Worm (Caenorhabditis elegans) whole organism, young adult: Measurements from ENCODE around the gene crm-1.
"Not testable (repeated sequence)": the region's sequence is repeated elsewhere in the genome, so short reads cannot be mapped to it uniquely, and the experiment has no call there.

ENCODE experiments used
- B0261.1 ChIP-seq: sonication (generic microtip); optimal IDR thresholded peaks from 2 replicates; lab custom pipeline; 2016; ENCODE audit warnings: mild to moderate bottlenecking, missing genetic modification characterization, moderate library complexity, missing compliant biosample characterization
- C17E4.6 ChIP-seq: fragments of 200-800 bp; sonication (Bioruptor generic); IDR thresholded peaks from 2 replicates; pipeline ENCODE4 v1.3.6; 2022; ENCODE audit warnings: missing genetic modification reagents, missing genetic modification characterization, missing compliant biosample characterization
- F37B4.10 ChIP-seq: fragments of 200-800 bp; sonication (Bioruptor generic); IDR thresholded peaks from 2 replicates; pipeline ENCODE4 v1.3.6; 2022; ENCODE audit warnings: missing genetic modification characterization, missing compliant biosample characterization
- F39B2.1 ChIP-seq: fragments of 200-800 bp; sonication (Bioruptor generic); IDR thresholded peaks from 2 replicates; pipeline ENCODE4 v1.3.6; 2022; ENCODE audit warnings: missing genetic modification reagents, missing genetic modification characterization, missing compliant biosample characterization
- K11D2.4 ChIP-seq: fragments of 200-800 bp; sonication (Bioruptor generic); IDR thresholded peaks from 2 replicates; pipeline ENCODE4 v1.3.6; 2022; ENCODE audit warnings: missing genetic modification reagents, missing genetic modification characterization, missing compliant biosample characterization
- Y53F4B.3 ChIP-seq: fragments of 200-800 bp; sonication (Bioruptor generic); IDR thresholded peaks from 2 replicates; pipeline ENCODE4 v1.3.6; 2022; ENCODE audit warnings: missing genetic modification reagents, missing genetic modification characterization, missing compliant biosample characterization
- Y56A3A.18 ChIP-seq: fragments of 200-800 bp; sonication (Bioruptor generic); IDR thresholded peaks from 2 replicates; pipeline ENCODE4 v1.3.6; 2022; ENCODE audit warnings: missing genetic modification reagents, missing genetic modification characterization, missing compliant biosample characterization
- Y67H2A.10 ChIP-seq: fragments of 200-800 bp; sonication (Bioruptor generic); conservative IDR thresholded peaks from 2 replicates; pipeline ENCODE4 v1.3.6; 2022; ENCODE audit warnings: missing genetic modification reagents, missing genetic modification characterization, missing compliant biosample characterization
- Y95B8A.8 ChIP-seq: fragments of 200-800 bp; sonication (Bioruptor generic); IDR thresholded peaks from 2 replicates; pipeline ENCODE4 v1.3.6; 2022; ENCODE audit warnings: missing genetic modification reagents, missing genetic modification characterization, missing compliant biosample characterization
- aptf-2 ChIP-seq: fragments of 200-800 bp; sonication (Bioruptor generic); conservative IDR thresholded peaks from 2 replicates; pipeline ENCODE4 v1.3.6; 2022; ENCODE audit warnings: missing genetic modification reagents, missing genetic modification characterization, missing compliant biosample characterization
- aptf-3 ChIP-seq: fragments of 200-800 bp; sonication (Bioruptor generic); IDR thresholded peaks from 2 replicates; pipeline ENCODE4 v1.3.6; 2022; ENCODE audit warnings: missing genetic modification characterization, missing compliant biosample characterization
- atf-7 ChIP-seq: sonication (generic microtip); optimal IDR thresholded peaks from 2 replicates; lab custom pipeline; 2017; ENCODE audit warnings: mild to moderate bottlenecking, missing genetic modification characterization, missing compliant biosample characterization
- athp-1 ChIP-seq: sonication (generic microtip); optimal IDR thresholded peaks from 2 replicates; lab custom pipeline; 2017; ENCODE audit warnings: mild to moderate bottlenecking, missing genetic modification characterization, missing compliant biosample characterization
- attf-6 ChIP-seq: fragments of 200-800 bp; sonication (Bioruptor generic); IDR thresholded peaks from 2 replicates; pipeline ENCODE4 v1.3.6; 2022; ENCODE audit warnings: missing genetic modification reagents, missing genetic modification characterization, missing compliant biosample characterization
- bed-1 ChIP-seq: fragments of 200-800 bp; sonication (Bioruptor generic); IDR thresholded peaks from 2 replicates; pipeline ENCODE4 v1.3.6; 2022; ENCODE audit warnings: missing genetic modification reagents, missing genetic modification characterization, missing compliant biosample characterization
- bed-2 ChIP-seq: fragments of 200-800 bp; sonication (Bioruptor generic); IDR thresholded peaks from 2 replicates; pipeline ENCODE4 v1.3.6; 2022; ENCODE audit warnings: missing genetic modification reagents, missing genetic modification characterization, missing compliant biosample characterization
- cebp-1 ChIP-seq, 2 experiments: fragments of 200-800 bp in 1 of 2; sonication (Bioruptor generic) in 1 of 2; sonication (generic microtip) in 1 of 2; IDR thresholded peaks in 1 of 2; optimal IDR thresholded peaks in 1 of 2; 2 replicates each; pipeline versions ENCODE4 v1.3.6 to Lab custom; 2017 to 2022; ENCODE audit warnings: missing compliant biosample characterization in 2 of 2, missing genetic modification characterization in 2 of 2, mild to moderate bottlenecking in 1 of 2, missing genetic modification reagents in 1 of 2, moderate library complexity in 1 of 2
- die-1 ChIP-seq: sonication (generic microtip); optimal IDR thresholded peaks from 2 replicates; lab custom pipeline; 2016; ENCODE audit warnings: missing genotype, mild to moderate bottlenecking, missing genetic modification characterization, missing compliant biosample characterization
- egl-18 ChIP-seq: fragments of 200-800 bp; sonication (Bioruptor generic); IDR thresholded peaks from 2 replicates; pipeline ENCODE4 v1.3.6; 2022; ENCODE audit warnings: missing genetic modification reagents, missing genetic modification characterization, missing compliant biosample characterization
- egrh-3 ChIP-seq: fragments of 200-800 bp; sonication (Bioruptor generic); IDR thresholded peaks from 2 replicates; pipeline ENCODE4 v1.3.6; 2022; ENCODE audit warnings: missing genetic modification reagents, missing genetic modification characterization, missing compliant biosample characterization
- gei-17 ChIP-seq: fragments of 200-800 bp; sonication (Bioruptor generic); optimal IDR thresholded peaks from 2 replicates; lab custom pipeline; 2018; ENCODE audit warnings: mild to moderate bottlenecking, missing genetic modification characterization, missing compliant biosample characterization
- hrde-1 ChIP-seq: sonication (generic microtip); optimal IDR thresholded peaks from 2 replicates; lab custom pipeline; 2016; ENCODE audit warnings: missing genetic modification characterization, mild to moderate bottlenecking, missing compliant biosample characterization, moderate library complexity, missing genotype, missing genetic modification reagents, borderline replicate concordance
- let-607 ChIP-seq, 2 experiments: fragments of 200-800 bp in 1 of 2; sonication (Bioruptor generic) in 1 of 2; sonication (generic microtip) in 1 of 2; optimal IDR thresholded peaks; 2 replicates each; lab custom pipeline; 2016 to 2018; ENCODE audit warnings: mild to moderate bottlenecking in 2 of 2, missing compliant biosample characterization in 2 of 2, missing genetic modification characterization in 2 of 2, moderate library complexity in 2 of 2, missing genotype in 1 of 2
- lin-26 ChIP-seq: fragments of 200-800 bp; sonication (Bioruptor generic); IDR thresholded peaks from 2 replicates; pipeline ENCODE4 v1.3.6; 2022; ENCODE audit warnings: missing genetic modification reagents, missing genetic modification characterization, missing compliant biosample characterization
- lin-40 ChIP-seq: sonication (generic microtip); optimal IDR thresholded peaks from 2 replicates; lab custom pipeline; 2016; ENCODE audit warnings: missing genetic modification characterization, mild to moderate bottlenecking, missing compliant biosample characterization, missing genotype, missing genetic modification reagents
- madf-10 ChIP-seq: sonication (generic microtip); optimal IDR thresholded peaks from 2 replicates; lab custom pipeline; 2016; ENCODE audit warnings: mild to moderate bottlenecking, missing genetic modification characterization, missing compliant biosample characterization
- madf-6 ChIP-seq: fragments of 200-800 bp; sonication (Bioruptor generic); IDR thresholded peaks from 2 replicates; pipeline ENCODE4 v1.3.6; 2022; ENCODE audit warnings: missing genetic modification reagents, missing genetic modification characterization, missing compliant biosample characterization
- mcd-1 ChIP-seq: fragments of 200-800 bp; sonication (Bioruptor generic); IDR thresholded peaks from 2 replicates; pipeline ENCODE4 v1.3.6; 2022; ENCODE audit warnings: missing genetic modification reagents, missing genetic modification characterization, missing compliant biosample characterization
- nfyb-1 ChIP-seq: fragments of 200-800 bp; sonication (Bioruptor generic); IDR thresholded peaks from 2 replicates; pipeline ENCODE4 v1.3.6; 2022; ENCODE audit warnings: missing genetic modification reagents, missing genetic modification characterization, missing compliant biosample characterization
- nhr-90 ChIP-seq: sonication (generic microtip); optimal IDR thresholded peaks from 2 replicates; lab custom pipeline; 2016; ENCODE audit warnings: missing genotype, mild to moderate bottlenecking, missing genetic modification characterization, missing compliant biosample characterization
- pbrm-1 ChIP-seq: fragments of 200-800 bp; sonication (Bioruptor generic); IDR thresholded peaks from 2 replicates; pipeline ENCODE4 v1.3.6; 2022; ENCODE audit warnings: missing genetic modification reagents, missing genetic modification characterization, missing compliant biosample characterization
- sea-2 ChIP-seq: fragments of 200-800 bp; sonication (Bioruptor generic); IDR thresholded peaks from 2 replicates; pipeline ENCODE4 v1.3.6; 2022; ENCODE audit warnings: missing genetic modification characterization, missing compliant biosample characterization
- snpc-4 ChIP-seq, 5 experiments: fragments of 150-350 bp in 1 of 5; sonication (generic microtip) in 4 of 5; optimal IDR thresholded peaks; 2 replicates each; lab custom pipeline; 2014 to 2018; ENCODE audit warnings: missing genetic modification characterization in 5 of 5, missing biosample characterization in 3 of 5, antibody characterized with exemption in 2 of 5, mild to moderate bottlenecking in 2 of 5, missing compliant biosample characterization in 2 of 5, missing genotype in 2 of 5, moderate library complexity in 2 of 5, missing genetic modification reagents in 1 of 5
- somi-1 ChIP-seq: fragments of 200-800 bp; sonication (Bioruptor generic); optimal IDR thresholded peaks from 2 replicates; lab custom pipeline; 2018; ENCODE audit warnings: mild to moderate bottlenecking, missing genetic modification characterization, missing compliant biosample characterization
- ztf-18 ChIP-seq: sonication (generic microtip); optimal IDR thresholded peaks from 2 replicates; lab custom pipeline; 2016; ENCODE audit warnings: missing genotype, mild to moderate bottlenecking, missing genetic modification characterization, missing compliant biosample characterization
- ztf-25 ChIP-seq: fragments of 200-800 bp; sonication (Bioruptor generic); IDR thresholded peaks from 2 replicates; pipeline ENCODE4 v1.3.6; 2022; ENCODE audit warnings: missing genetic modification reagents, missing genetic modification characterization, missing compliant biosample characterization
- ztf-28 ChIP-seq: fragments of 200-800 bp; sonication (Bioruptor generic); IDR thresholded peaks from 2 replicates; pipeline ENCODE4 v1.3.6; 2022; ENCODE audit warnings: missing genetic modification reagents, missing genetic modification characterization, missing compliant biosample characterization
- ztf-3 ChIP-seq: fragments of 200-800 bp; sonication (Bioruptor generic); optimal IDR thresholded peaks from 2 replicates; lab custom pipeline; 2018; ENCODE audit warnings: mild to moderate bottlenecking, missing genetic modification characterization, missing compliant biosample characterization
- ztf-6 ChIP-seq: fragments of 200-800 bp; sonication (Bioruptor generic); IDR thresholded peaks from 2 replicates; pipeline ENCODE4 v1.3.6; 2022; ENCODE audit warnings: missing genetic modification reagents, missing genetic modification characterization, missing compliant biosample characterization

crm-1 gene

ce11 chrV:10341905-10342328, 10.0 kb upstream of the crm-1 start, which contains the start of gene K07C5.13 (continued):
- peak; percentile 100 for TF ChIP-seq F39B2.1 (GFP tag; lab: Robert Waterston, UW)
- TF ChIP-seq ztf-18 (tag; lab: Kevin White, UChicago), result peak; percentile 96
- 0 out of 2 replicates have a peak, but pooled peaks have one; percentile 51 for TF ChIP-seq bed-1 (GFP tag; lab: Robert Waterston, UW)
- peak; percentile 79 for TF ChIP-seq lin-26 (GFP tag; lab: Robert Waterston, UW)
- TF ChIP-seq Y56A3A.18 (GFP tag; lab: Robert Waterston, UW), result peak; percentile 89; the same call in 1 of the 2 replicates
- peak; percentile 90 for TF ChIP-seq sea-2
- peak; percentile 20 for TF ChIP-seq nhr-90 (tag; lab: Kevin White, UChicago)
- TF ChIP-seq attf-6 (GFP tag; lab: Robert Waterston, UW), result peak; percentile 70
- TF ChIP-seq F37B4.10 (GFP tag; lab: Robert Waterston, UW), result peak; percentile 99
- TF ChIP-seq madf-10 (tag; lab: Kevin White, UChicago), result peak; percentile 38
- TF ChIP-seq mcd-1, result peak; percentile 93
- peak; percentile 64 for TF ChIP-seq atf-7 (tag; lab: Kevin White, UChicago)
- peak; percentile 91 for TF ChIP-seq aptf-2 (GFP tag; lab: Robert Waterston, UW)
- TF ChIP-seq ztf-28 (GFP tag; lab: Robert Waterston, UW), result peak; percentile 88; the same call in 1 of the 2 replicates
- TF ChIP-seq C17E4.6 (GFP tag; lab: Robert Waterston, UW), result peak; percentile 87
- TF ChIP-seq ztf-25 (GFP tag; lab: Robert Waterston, UW), result 0 out of 2 replicates have a peak, but pooled peaks have one; percentile 68
- TF ChIP-seq pbrm-1 (GFP tag; lab: Robert Waterston, UW), result peak; percentile 100
- TF ChIP-seq hrde-1 (tag; lab: Kevin White, UChicago), result peak; percentile 29
- peak; percentile 96 for TF ChIP-seq K11D2.4 (GFP tag; lab: Robert Waterston, UW)
- peak; percentile 67 for TF ChIP-seq somi-1 (GFP tag; lab: Kevin White, UChicago)
- TF ChIP-seq Y67H2A.10, result peak; percentile 52; the same call in 1 of the 2 replicates
- TF ChIP-seq madf-6, result peak; percentile 86
- peak; percentile 93 for TF ChIP-seq lin-40
- not testable (repeated sequence) for TF ChIP-seq snpc-4 (GFP tag; optimal IDR thresholded peaks at IDR 0.05; lab: Kevin White, UChicago)
- peak in 2 of 4 experiments; percentile 69 to 72 for TF ChIP-seq snpc-4 (tag; optimal IDR thresholded peaks at IDR 0.05; lab: Kevin White, UChicago)
- peak; percentile 69 for TF ChIP-seq cebp-1 (GFP tag; IDR thresholded peaks at IDR 0.05; lab: Robert Waterston, UW)
- peak; percentile 82 for TF ChIP-seq cebp-1 (tag; optimal IDR thresholded peaks at IDR 0.05; lab: Kevin White, UChicago)
- peak; percentile 70 for TF ChIP-seq gei-17 (GFP tag; lab: Kevin White, UChicago)
- TF ChIP-seq let-607 (tag; optimal IDR thresholded peaks at IDR 0.05; lab: Kevin White, UChicago), result peak in 1 of 2 experiments; percentile 0
- peak; percentile 82 for TF ChIP-seq egl-18 (GFP tag; lab: Robert Waterston, UW)
- peak; percentile 50 for TF ChIP-seq athp-1 (tag; lab: Kevin White, UChicago)
- TF ChIP-seq bed-2 (GFP tag; lab: Robert Waterston, UW), result peak; percentile 80; the same call in 1 of the 2 replicates
- 0 out of 2 replicates have a peak, but pooled peaks have one; percentile 45 for TF ChIP-seq Y53F4B.3 (GFP tag; lab: Robert Waterston, UW)
- peak; percentile 88 for TF ChIP-seq Y95B8A.8 (GFP tag; lab: Robert Waterston, UW)

ce11 chrV:10339200-10339599, 7.3 kb upstream of the crm-1 start, which contains the start of gene K07C5.2:
Gene K07C5.2, plus strand, starts transcription at chrV:10339500.
- TF ChIP-seq die-1 (tag; lab: Kevin White, UChicago) (no peak), lin-26 (GFP tag; lab: Robert Waterston, UW) (no peak), Y56A3A.18 (GFP tag; lab: Robert Waterston, UW) (no peak), cebp-1 (GFP tag; IDR thresholded peaks at IDR 0.05; lab: Robert Waterston, UW) (no peak), cebp-1 (tag; optimal IDR thresholded peaks at IDR 0.05; lab: Kevin White, UChicago) (no peak), ztf-6 (GFP tag; lab: Robert Waterston, UW) (no peak), aptf-3 (GFP tag; lab: Robert Waterston, UW) (no peak), nfyb-1 (GFP tag; lab: Robert Waterston, UW) (no peak), athp-1 (tag; lab: Kevin White, UChicago) (no peak), B0261.1 (tag; lab: Kevin White, UChicago) (no peak), ztf-3 (no peak), egrh-3 (GFP tag; lab: Robert Waterston, UW) (no peak)
